Worm (Caenorhabditis elegans) whole organism, midembryonic: Measurements from ENCODE around the gene puf-12.

Experiments
- T22C8.4 ChIP-seq: fragments of 200-800 bp; sonication (Bioruptor generic); IDR thresholded peaks from 2 replicates; pipeline ENCODE4 v1.3.6; 2022; ENCODE audit warnings: missing genetic modification characterization, missing compliant biosample characterization
- cog-1 ChIP-seq: sonication (generic microtip); optimal IDR thresholded peaks from 2 replicates; lab custom pipeline; 2016; ENCODE audit warnings: missing genetic modification characterization, missing compliant biosample characterization
- flt-1 ChIP-seq: fragments of 200-800 bp; sonication (Bioruptor generic); IDR thresholded peaks from 2 replicates; pipeline ENCODE4 v1.3.6; 2022; ENCODE audit warnings: missing genetic modification characterization, missing compliant biosample characterization
- klf-2 ChIP-seq: fragments of 200-800 bp; sonication (Bioruptor generic); conservative IDR thresholded peaks from 2 replicates; pipeline ENCODE4 v1.3.6; 2022; ENCODE audit warnings: missing genetic modification reagents, missing genetic modification characterization, missing compliant biosample characterization
- med-1 ChIP-seq: sonication (generic microtip); optimal IDR thresholded peaks from 2 replicates; lab custom pipeline; 2017; ENCODE audit warnings: missing genetic modification characterization, mild to moderate bottlenecking, missing compliant biosample characterization, antibody characterized with exemption, missing genetic modification reagents; ENCODE audit not compliant: insufficient read depth
- ref-1 ChIP-seq: fragments of 200-800 bp; sonication (Bioruptor generic); conservative IDR thresholded peaks from 2 replicates; pipeline ENCODE4 v1.3.6; 2022; ENCODE audit warnings: missing genetic modification reagents, missing genetic modification characterization, missing compliant biosample characterization
- tab-1 ChIP-seq: fragments of 200-800 bp; sonication (Bioruptor generic); IDR thresholded peaks from 2 replicates; pipeline ENCODE4 v1.3.6; 2022; ENCODE audit warnings: missing genetic modification characterization, missing compliant biosample characterization
- ztf-23 ChIP-seq: fragments of 200-800 bp; sonication (Bioruptor generic); IDR thresholded peaks from 2 replicates; pipeline ENCODE4 v1.3.6; 2022; ENCODE audit warnings: missing genetic modification reagents, missing genetic modification characterization, missing compliant biosample characterization
- ztf-29 ChIP-seq: fragments of 200-800 bp; sonication (Bioruptor generic); IDR thresholded peaks from 2 replicates; pipeline ENCODE4 v1.3.6; 2022; ENCODE audit warnings: missing genetic modification reagents, missing genetic modification characterization, missing compliant biosample characterization

Gene puf-12

ce11 chrII:10121725-10122124 lies 21.6 kb downstream of the puf-12 start, which contains the start of gene lov-1:
Gene lov-1, minus strand, starts transcription at chrII:10121825.
- TF ChIP-seq ztf-23 (GFP tag; lab: Robert Waterston, UW), result no peak
- no peak for TF ChIP-seq cog-1 (tag; lab: Kevin White, UChicago)
- no peak for TF ChIP-seq ztf-29 (GFP tag; lab: Robert Waterston, UW)
- no peak for TF ChIP-seq T22C8.4 (GFP tag; lab: Robert Waterston, UW)
- no peak for TF ChIP-seq tab-1
- TF ChIP-seq ref-1 (GFP tag; lab: Robert Waterston, UW), result no peak
- no peak for TF ChIP-seq med-1 (GFP tag; lab: Kevin White, UChicago)
- TF ChIP-seq klf-2 (GFP tag; lab: Robert Waterston, UW), result no peak
- TF ChIP-seq flt-1 (GFP tag; lab: Robert Waterston, UW), result no peak

- TF ChIP-seq ref-1 (GFP tag; lab: Robert Waterston, UW) (no peak), ztf-23 (GFP tag; lab: Robert Waterston, UW) (no peak), tab-1 (no peak), flt-1 (GFP tag; lab: Robert Waterston, UW) (no peak), med-1 (GFP tag; lab: Kevin White, UChicago) (no peak), klf-2 (GFP tag; lab: Robert Waterston, UW) (no peak), cog-1 (tag; lab: Kevin White, UChicago) (no peak)
Observed at ce11 chrII:10122465-10122864, 22.4 kb downstream of the puf-12 start, which contains the start of gene F27E5.7. Gene F27E5.7, plus strand, starts transcription at chrII:10122765.

ce11 chrII:10127389-10127788 lies 27.3 kb downstream of the puf-12 start, which contains the start of gene F27E5.8:
Gene F27E5.8, minus strand, starts transcription at chrII:10127489.
- TF ChIP-seq cog-1 (tag; lab: Kevin White, UChicago) (no peak), med-1 (GFP tag; lab: Kevin White, UChicago) (no peak), ztf-29 (GFP tag; lab: Robert Waterston, UW) (no peak), tab-1 (no peak), T22C8.4 (GFP tag; lab: Robert Waterston, UW) (no peak), ref-1 (GFP tag; lab: Robert Waterston, UW) (no peak), flt-1 (GFP tag; lab: Robert Waterston, UW) (no peak), ztf-23 (GFP tag; lab: Robert Waterston, UW) (no peak), klf-2 (GFP tag; lab: Robert Waterston, UW) (no peak)

ce11 chrII:10131760-10132159 lies 31.6 kb downstream of the puf-12 start, which contains the start of gene F27E5.5:
Gene F27E5.5, minus strand, starts transcription at chrII:10131860.
- TF ChIP-seq ztf-29 (GFP tag; lab: Robert Waterston, UW), result no peak
- no peak for TF ChIP-seq ref-1 (GFP tag; lab: Robert Waterston, UW)
- TF ChIP-seq ztf-23 (GFP tag; lab: Robert Waterston, UW), result no peak
- TF ChIP-seq cog-1 (tag; lab: Kevin White, UChicago), result no peak
- TF ChIP-seq T22C8.4 (GFP tag; lab: Robert Waterston, UW), result no peak
- TF ChIP-seq tab-1, result no peak
- TF ChIP-seq med-1 (GFP tag; lab: Kevin White, UChicago), result no peak
- TF ChIP-seq klf-2 (GFP tag; lab: Robert Waterston, UW), result no peak

- TF ChIP-seq ref-1 (GFP tag; lab: Robert Waterston, UW), result no peak
Observed at ce11 chrII:10132818-10133217, 32.7 kb downstream of the puf-12 start.

- TF ChIP-seq T22C8.4 (GFP tag; lab: Robert Waterston, UW) (no peak), flt-1 (GFP tag; lab: Robert Waterston, UW) (no peak), ztf-29 (GFP tag; lab: Robert Waterston, UW) (no peak), tab-1 (no peak), cog-1 (tag; lab: Kevin White, UChicago) (no peak), ref-1 (GFP tag; lab: Robert Waterston, UW) (no peak), ztf-23 (GFP tag; lab: Robert Waterston, UW) (no peak), klf-2 (GFP tag; lab: Robert Waterston, UW) (no peak), med-1 (GFP tag; lab: Kevin White, UChicago) (no peak)
Observed at ce11 chrII:10134285-10134995, 34.3 kb downstream of the puf-12 start, which contains the start of gene F27E5.9. Gene F27E5.9, plus strand, starts transcription at chrII:10134945.

ce11 chrII:10136771-10137170 lies 36.7 kb downstream of the puf-12 start:
- TF ChIP-seq flt-1 (GFP tag; lab: Robert Waterston, UW), result no peak
- TF ChIP-seq T22C8.4 (GFP tag; lab: Robert Waterston, UW), result no peak
- TF ChIP-seq ztf-29 (GFP tag; lab: Robert Waterston, UW), result no peak
- TF ChIP-seq ztf-23 (GFP tag; lab: Robert Waterston, UW), result no peak
- TF ChIP-seq cog-1 (tag; lab: Kevin White, UChicago), result no peak
- no peak for TF ChIP-seq med-1 (GFP tag; lab: Kevin White, UChicago)
- no peak for TF ChIP-seq tab-1
- no peak for TF ChIP-seq ref-1 (GFP tag; lab: Robert Waterston, UW)
- TF ChIP-seq klf-2 (GFP tag; lab: Robert Waterston, UW), result no peak

ce11 chrII:10137358-10137757 lies 37.2 kb downstream of the puf-12 start, which contains the start of gene phg-1:
Gene phg-1, plus strand, starts transcription at chrII:10137658.
- TF ChIP-seq ref-1 (GFP tag; lab: Robert Waterston, UW) (no peak), med-1 (GFP tag; lab: Kevin White, UChicago) (no peak), ztf-23 (GFP tag; lab: Robert Waterston, UW) (no peak), cog-1 (tag; lab: Kevin White, UChicago) (no peak), flt-1 (GFP tag; lab: Robert Waterston, UW) (no peak), T22C8.4 (GFP tag; lab: Robert Waterston, UW) (no peak), klf-2 (GFP tag; lab: Robert Waterston, UW) (no peak), tab-1 (no peak), ztf-29 (GFP tag; lab: Robert Waterston, UW) (no peak)

- TF ChIP-seq ztf-29 (GFP tag; lab: Robert Waterston, UW) (no peak), ztf-23 (GFP tag; lab: Robert Waterston, UW) (no peak), flt-1 (GFP tag; lab: Robert Waterston, UW) (no peak), klf-2 (GFP tag; lab: Robert Waterston, UW) (no peak), ref-1 (GFP tag; lab: Robert Waterston, UW) (no peak), tab-1 (no peak), cog-1 (tag; lab: Kevin White, UChicago) (no peak), T22C8.4 (GFP tag; lab: Robert Waterston, UW) (no peak)
Observed at ce11 chrII:10139177-10139640, 39.1 kb downstream of the puf-12 start, which contains the start of gene asah-2. Gene asah-2, plus strand, starts transcription at chrII:10139590.
